Worm (Caenorhabditis elegans) whole organism, L4 larva: Measurements from ENCODE around the gene C27F2.10.

Experiments
- F44E2.7 ChIP-seq: fragments of 200-800 bp; sonication (Bioruptor generic); IDR thresholded peaks from 2 replicates; pipeline ENCODE4 v2.1.2; 2022; ENCODE audit warnings: missing genetic modification characterization, missing compliant biosample characterization
- F49E8.2 ChIP-seq: sonication (generic microtip); optimal IDR thresholded peaks from 2 replicates; lab custom pipeline; 2016; ENCODE audit warnings: missing compliant biosample characterization, mild to moderate bottlenecking, missing genetic modification characterization, borderline replicate concordance
- R02D3.7 ChIP-seq: fragments of 150-350 bp; sonication (generic microtip); optimal IDR thresholded peaks from 3 replicates; lab custom pipeline; 2014; ENCODE audit warnings: missing biosample characterization, missing genetic modification characterization
- T26A8.4 ChIP-seq: fragments of 200-800 bp; sonication (Bioruptor generic); IDR thresholded peaks from 2 replicates; pipeline ENCODE4 v1.3.6; 2022; ENCODE audit warnings: missing genetic modification characterization, missing compliant biosample characterization
- Y48G9A.11 ChIP-seq: fragments of 200-800 bp; sonication (Bioruptor generic); IDR thresholded peaks from 2 replicates; pipeline ENCODE4 v1.3.6; 2022; ENCODE audit warnings: missing genetic modification reagents, missing genetic modification characterization, missing compliant biosample characterization
- Y5F2A.4 ChIP-seq: fragments of 200-800 bp; sonication (Bioruptor generic); optimal IDR thresholded peaks from 2 replicates; lab custom pipeline; 2018; ENCODE audit warnings: mild to moderate bottlenecking, missing genetic modification characterization, missing compliant biosample characterization
- Y75B8A.6 ChIP-seq: fragments of 200-800 bp; sonication (Bioruptor generic); IDR thresholded peaks from 2 replicates; pipeline ENCODE4 v1.3.6; 2022; ENCODE audit warnings: missing genetic modification reagents, missing genetic modification characterization, missing compliant biosample characterization
- aly-2 ChIP-seq: sonication (generic microtip); optimal IDR thresholded peaks from 2 replicates; lab custom pipeline; 2018; ENCODE audit warnings: missing biosample characterization, missing genetic modification characterization
- ama-1 ChIP-seq: fragments of 150-350 bp; optimal IDR thresholded peaks from 2 replicates; lab custom pipeline; 2014; ENCODE audit warnings: inconsistent platforms, mixed read lengths
- ceh-28 ChIP-seq: fragments of 150-350 bp; optimal IDR thresholded peaks from 2 replicates; lab custom pipeline; 2014; ENCODE audit warnings: missing biosample characterization, missing genetic modification reagents, missing genetic modification characterization
- ceh-62 ChIP-seq: sonication (generic microtip); optimal IDR thresholded peaks from 2 replicates; lab custom pipeline; 2017; ENCODE audit warnings: missing biosample characterization, missing genetic modification characterization
- ceh-82 ChIP-seq: sonication (generic microtip); optimal IDR thresholded peaks from 2 replicates; lab custom pipeline; 2017; ENCODE audit warnings: missing biosample characterization, missing genetic modification characterization
- cey-2 ChIP-seq: sonication (generic microtip); optimal IDR thresholded peaks from 3 replicates; lab custom pipeline; 2017; ENCODE audit warnings: missing genetic modification characterization, mild to moderate bottlenecking, missing compliant biosample characterization, antibody characterized with exemption, borderline replicate concordance; ENCODE audit not compliant: insufficient read depth
- daf-12 ChIP-seq: fragments of 150-350 bp; optimal IDR thresholded peaks from 2 replicates; lab custom pipeline; 2014; ENCODE audit warnings: missing biosample characterization, missing genetic modification reagents, missing genetic modification characterization
- daf-19 ChIP-seq: fragments of 200-800 bp; sonication (Bioruptor generic); conservative IDR thresholded peaks from 2 replicates; pipeline ENCODE4 v1.3.6; 2022; ENCODE audit warnings: missing genetic modification characterization, missing compliant biosample characterization
- dmd-8 ChIP-seq: fragments of 200-800 bp; sonication (Bioruptor generic); IDR thresholded peaks from 2 replicates; pipeline ENCODE4 v1.3.6; 2022; ENCODE audit warnings: missing genetic modification characterization, missing compliant biosample characterization
- dpl-1 ChIP-seq: fragments of 150-350 bp; optimal IDR thresholded peaks from 2 replicates; lab custom pipeline; 2014; ENCODE audit warnings: missing biosample characterization, missing genetic modification reagents, missing genetic modification characterization
- duxl-1 ChIP-seq: sonication (generic microtip); optimal IDR thresholded peaks from 2 replicates; lab custom pipeline; 2016; ENCODE audit warnings: mild to moderate bottlenecking, missing genetic modification characterization, moderate library complexity, missing compliant biosample characterization; ENCODE audit not compliant: poor library complexity
- dve-1 ChIP-seq: sonication (generic microtip); optimal IDR thresholded peaks from 2 replicates; lab custom pipeline; 2017; ENCODE audit warnings: antibody characterized with exemption, mild to moderate bottlenecking, missing genetic modification characterization, missing compliant biosample characterization; ENCODE audit not compliant: insufficient read depth
- egl-27 ChIP-seq: sonication (generic microtip); optimal IDR thresholded peaks from 3 replicates; lab custom pipeline; 2017; ENCODE audit warnings: missing biosample characterization, missing genetic modification reagents, missing genetic modification characterization
- egl-43 ChIP-seq: fragments of 200-800 bp; sonication (Bioruptor generic); IDR thresholded peaks from 2 replicates; pipeline ENCODE4 v1.3.6; 2022; ENCODE audit warnings: missing genetic modification reagents, missing genetic modification characterization, missing compliant biosample characterization
- fkh-10 ChIP-seq: fragments of 150-350 bp; optimal IDR thresholded peaks from 2 replicates; lab custom pipeline; 2014; ENCODE audit warnings: missing biosample characterization, missing genetic modification reagents, missing genetic modification characterization
- fos-1 ChIP-seq: fragments of 150-350 bp; optimal IDR thresholded peaks from 2 replicates; lab custom pipeline; 2014; ENCODE audit warnings: missing biosample characterization, missing genetic modification characterization
- gei-8 ChIP-seq: fragments of 200-800 bp; sonication (Bioruptor generic); optimal IDR thresholded peaks from 2 replicates; lab custom pipeline; 2018; ENCODE audit warnings: mild to moderate bottlenecking, missing genetic modification characterization, missing compliant biosample characterization
- hlh-11 ChIP-seq: fragments of 200-800 bp; sonication (Bioruptor generic); optimal IDR thresholded peaks from 2 replicates; lab custom pipeline; 2018; ENCODE audit warnings: mild to moderate bottlenecking, missing genetic modification characterization, missing compliant biosample characterization
- lin-29 ChIP-seq: fragments of 200-800 bp; sonication (Bioruptor generic); IDR thresholded peaks from 2 replicates; pipeline ENCODE4 v1.3.6; 2022; ENCODE audit warnings: missing genetic modification reagents, missing genetic modification characterization, missing compliant biosample characterization
- lin-38 ChIP-seq: fragments of 200-800 bp; sonication (Bioruptor generic); IDR thresholded peaks from 2 replicates; pipeline ENCODE4 v1.3.6; 2022; ENCODE audit warnings: missing genetic modification reagents, missing genetic modification characterization, missing compliant biosample characterization
- lsy-2 ChIP-seq, 2 experiments: fragments of 150-350 bp in 1 of 2; sonication (generic microtip) in 1 of 2; optimal IDR thresholded peaks; 2 replicates each; lab custom pipeline; 2014 to 2017; ENCODE audit warnings: missing biosample characterization in 2 of 2, missing genetic modification characterization in 2 of 2
- madf-5 ChIP-seq, 2 experiments: fragments of 200-800 bp; sonication (Bioruptor generic); IDR thresholded peaks; 2 replicates each; pipeline ENCODE4 v1.3.6; 2022; ENCODE audit warnings: missing compliant biosample characterization in 2 of 2, missing genetic modification characterization in 2 of 2
- mdl-1 ChIP-seq, 2 experiments: fragments of 150-350 bp in 1 of 2; sonication (generic microtip) in 1 of 2; optimal IDR thresholded peaks; 2 replicates each; lab custom pipeline; 2014 to 2017; ENCODE audit warnings: missing biosample characterization in 2 of 2, missing genetic modification characterization in 2 of 2
- mep-1 ChIP-seq: fragments of 150-350 bp; sonication (generic microtip); optimal IDR thresholded peaks from 3 replicates; lab custom pipeline; 2014; ENCODE audit warnings: missing biosample characterization, missing genetic modification characterization
- mxl-2 ChIP-seq: fragments of 200-800 bp; sonication (Bioruptor generic); conservative IDR thresholded peaks from 2 replicates; pipeline ENCODE4 v1.3.6; 2022; ENCODE audit warnings: missing genetic modification reagents, missing genetic modification characterization, missing compliant biosample characterization
- nhr-11 ChIP-seq: fragments of 150-350 bp; optimal IDR thresholded peaks from 2 replicates; lab custom pipeline; 2014; ENCODE audit warnings: missing biosample characterization, missing genetic modification characterization
- nhr-25 ChIP-seq: sonication (generic microtip); optimal IDR thresholded peaks from 2 replicates; lab custom pipeline; 2017; ENCODE audit warnings: missing genetic modification characterization, mild to moderate bottlenecking, missing compliant biosample characterization, antibody characterized with exemption, moderate library complexity, borderline replicate concordance; ENCODE audit not compliant: insufficient read depth
- nhr-28 ChIP-seq: fragments of 150-350 bp; optimal IDR thresholded peaks from 2 replicates; lab custom pipeline; 2014; ENCODE audit warnings: missing biosample characterization, missing genetic modification characterization
- nhr-48 ChIP-seq: sonication (generic microtip); optimal IDR thresholded peaks from 2 replicates; lab custom pipeline; 2016; ENCODE audit warnings: mild to moderate bottlenecking, missing genetic modification characterization, missing compliant biosample characterization
- nhr-6 ChIP-seq: fragments of 150-350 bp; optimal IDR thresholded peaks from 2 replicates; lab custom pipeline; 2014; ENCODE audit warnings: missing biosample characterization, missing genetic modification characterization
- nhr-77 ChIP-seq: fragments of 150-350 bp; optimal IDR thresholded peaks from 2 replicates; lab custom pipeline; 2014; ENCODE audit warnings: missing biosample characterization, missing genetic modification characterization
- pqm-1 ChIP-seq: sonication (generic microtip); optimal IDR thresholded peaks from 2 replicates; lab custom pipeline; 2017; ENCODE audit warnings: missing biosample characterization, missing genetic modification characterization
- rbr-2 ChIP-seq: sonication (generic microtip); optimal IDR thresholded peaks from 2 replicates; lab custom pipeline; 2016; ENCODE audit warnings: missing genotype, missing genetic modification characterization, missing compliant biosample characterization
- skn-1 ChIP-seq: fragments of 150-350 bp; optimal IDR thresholded peaks from 2 replicates; lab custom pipeline; 2014; ENCODE audit warnings: missing biosample characterization, missing genetic modification characterization
- spr-3 ChIP-seq: fragments of 200-800 bp; sonication (Bioruptor generic); optimal IDR thresholded peaks from 2 replicates; lab custom pipeline; 2018; ENCODE audit warnings: mild to moderate bottlenecking, missing genetic modification characterization, missing compliant biosample characterization
- tra-1 ChIP-seq: fragments of 200-800 bp; sonication (Bioruptor generic); IDR thresholded peaks from 2 replicates; pipeline ENCODE4 v1.3.6; 2022; ENCODE audit warnings: missing genetic modification reagents, missing genetic modification characterization, missing compliant biosample characterization
- unc-130 ChIP-seq: sonication (generic microtip); optimal IDR thresholded peaks from 2 replicates; lab custom pipeline; 2016; ENCODE audit warnings: missing genetic modification reagents, missing genetic modification characterization, missing compliant biosample characterization
- unc-62 ChIP-seq, 3 experiments: fragments of 150-350 bp in 1 of 3; sonication (generic microtip); optimal IDR thresholded peaks in 2 of 3; peaks in 1 of 3; 1 replicate in 1 of 3; 2 replicates in 2 of 3; lab custom pipeline; 2014 to 2017; ENCODE audit warnings: missing biosample characterization in 3 of 3, missing genetic modification characterization in 3 of 3, missing genetic modification reagents in 3 of 3, missing genotype in 1 of 3
- zfp-3 ChIP-seq: fragments of 200-800 bp; sonication (Bioruptor generic); conservative IDR thresholded peaks from 2 replicates; pipeline ENCODE4 v1.3.6; 2022; ENCODE audit warnings: missing genetic modification reagents, missing genetic modification characterization, missing compliant biosample characterization
- zip-11 ChIP-seq: fragments of 200-800 bp; sonication (Bioruptor generic); IDR thresholded peaks from 2 replicates; pipeline ENCODE4 v1.3.6; 2022; ENCODE audit warnings: missing genetic modification characterization, missing compliant biosample characterization

C27F2.10 gene

DNA sequence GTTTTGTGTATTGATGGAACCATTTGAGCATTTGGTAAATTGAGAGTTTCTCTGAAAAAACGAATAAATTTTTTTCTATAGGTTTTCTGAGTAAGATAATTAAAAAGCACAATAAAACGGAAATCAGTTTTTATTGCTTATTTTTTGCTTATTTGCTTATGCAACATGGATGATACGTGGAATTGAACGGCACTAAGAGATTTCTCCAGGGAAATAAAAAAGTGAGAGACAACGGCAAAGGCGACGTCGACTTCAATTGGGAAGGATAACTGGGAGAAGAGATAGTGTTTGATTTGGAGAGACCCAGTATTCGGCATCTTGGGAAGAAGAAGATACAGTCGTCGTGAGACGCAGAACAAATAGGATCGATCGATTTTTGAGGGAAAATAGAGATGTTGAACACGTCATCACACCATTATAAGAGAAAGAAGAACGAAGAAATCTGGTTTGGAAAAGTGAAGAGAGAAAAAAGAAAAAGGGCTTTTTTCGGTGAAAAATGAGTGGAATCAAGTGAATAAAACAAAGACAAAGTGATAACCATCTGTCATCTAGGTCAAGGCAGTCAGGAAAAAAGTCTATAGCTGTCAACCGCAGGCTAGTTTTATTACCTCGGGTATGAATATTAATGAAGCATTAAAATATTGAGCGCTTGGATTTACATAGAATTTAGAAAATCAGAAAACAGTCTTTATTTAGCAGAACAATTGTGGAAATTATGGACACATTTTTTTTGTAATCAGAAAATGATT is 11.6 kb upstream of the C27F2.10 start, which contains the start of gene tmem-131 (continued):
- TF ChIP-seq R02D3.7 (tag; lab: Kevin White, UChicago) (no peak), spr-3 (no peak), nhr-28 (tag; lab: Kevin White, UChicago) (peak; percentile 53), nhr-77 (no peak), fos-1 (tag; lab: Kevin White, UChicago) (no peak), nhr-25 (tag; lab: Kevin White, UChicago) (peak; percentile 63), nhr-48 (tag; lab: Kevin White, UChicago) (peak; percentile 11), rbr-2 (tag; lab: Kevin White, UChicago) (no peak), hlh-11 (tag; lab: Kevin White, UChicago) (peak; percentile 60), dmd-8 (no peak), T26A8.4 (no peak), ama-1 (lab: Kevin White, UChicago) (no peak), dve-1 (tag; lab: Kevin White, UChicago) (peak; percentile 11), Y75B8A.6 (no peak), dpl-1 (GFP tag; lab: Kevin White, UChicago) (peak; percentile 9), lin-38 (GFP tag; lab: Robert Waterston, UW) (no peak), ceh-28 (tag; lab: Kevin White, UChicago) (peak; percentile 26), nhr-11 (tag; lab: Kevin White, UChicago) (no peak), fkh-10 (no peak), duxl-1 (tag; lab: Kevin White, UChicago) (no peak), madf-5 (GFP tag; IDR thresholded peaks at IDR 0.05; lab: Robert Waterston, UW) (no peak), daf-19 (no peak), skn-1 (tag; lab: Kevin White, UChicago) (no peak), mep-1 (no peak), ceh-62 (tag; lab: Kevin White, UChicago) (no peak), unc-62 (GFP tag; optimal IDR thresholded peaks at IDR 0.05 in 1 of 2; lab: Kevin White, UChicago) (peak in 1 of 2 experiments; percentile 90), unc-62 (tag; optimal IDR thresholded peaks at IDR 0.05; lab: Kevin White, UChicago) (no peak)

DNA sequence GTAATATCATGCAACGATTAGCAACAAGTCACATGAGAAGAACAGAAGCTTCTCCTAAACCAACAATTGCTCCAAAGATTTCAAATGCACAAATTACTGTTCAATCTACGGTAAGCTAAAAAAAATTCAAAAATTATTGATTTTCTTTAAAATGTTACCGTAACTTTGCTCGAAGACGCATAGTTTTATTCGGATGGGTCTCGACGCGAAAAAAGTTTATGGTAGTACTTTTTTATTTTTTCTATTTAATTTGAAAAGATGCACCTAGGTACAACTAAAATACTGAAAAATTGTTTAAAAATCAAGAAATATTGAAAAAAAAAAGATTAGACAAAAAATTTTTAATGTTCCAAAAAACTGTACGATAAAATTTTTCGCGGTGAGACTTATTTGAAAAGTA is 968 bp upstream of the C27F2.10 start:
- TF ChIP-seq spr-3 = no peak
- no peak for TF ChIP-seq cey-2 (tag; lab: Kevin White, UChicago)
- TF ChIP-seq F44E2.7 = no peak
- TF ChIP-seq lsy-2 (tag; optimal IDR thresholded peaks at IDR 0.05; lab: Kevin White, UChicago) = peak in 1 of 2 experiments; percentile 4
- TF ChIP-seq zfp-3 (GFP tag; lab: Robert Waterston, UW) = no peak
- TF ChIP-seq pqm-1 (tag; lab: Kevin White, UChicago) = no peak
- no peak for TF ChIP-seq Y5F2A.4 (GFP tag; lab: Kevin White, UChicago)
- TF ChIP-seq dmd-8 = no peak
- TF ChIP-seq nhr-6 (tag; lab: Kevin White, UChicago) = no peak

DNA sequence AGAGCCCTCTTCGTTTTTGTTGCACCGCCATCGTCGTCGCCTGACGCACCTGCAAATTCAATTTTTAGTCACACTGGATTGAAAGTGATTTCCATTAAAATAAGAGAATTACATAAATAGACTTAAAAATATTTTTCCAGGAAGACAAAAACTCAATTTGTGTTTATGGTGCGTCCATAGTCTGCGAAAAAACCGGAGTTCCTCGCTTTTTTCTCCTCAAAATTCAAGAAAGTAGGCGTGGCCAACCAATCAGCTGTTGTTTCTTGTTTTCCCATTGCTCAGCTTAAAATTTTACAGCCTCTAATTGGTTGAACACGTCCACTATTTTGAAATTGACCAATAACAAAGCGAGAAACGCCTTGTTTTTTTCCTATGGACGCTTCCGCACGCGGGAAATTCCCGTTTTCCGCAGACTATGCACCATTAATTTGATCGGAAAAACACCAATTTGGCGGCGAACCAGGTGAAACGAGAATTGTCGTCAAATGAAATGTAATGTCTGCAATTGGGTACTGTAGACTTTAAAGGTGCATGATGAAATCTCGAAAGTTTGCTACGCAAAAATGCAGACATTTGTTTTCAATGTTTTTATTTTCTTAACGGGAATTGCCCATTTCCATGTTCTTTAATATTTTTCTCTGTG is 2.1 kb downstream of the C27F2.10 start, which contains the start of gene C27F2.7:
C27F2.7 (minus strand) TSS at position 51 of the 643 bp plus-strand sequence.
- no peak for TF ChIP-seq duxl-1 (tag; lab: Kevin White, UChicago)
- TF ChIP-seq unc-130 (GFP tag; lab: Kevin White, UChicago) = peak; percentile 41
- TF ChIP-seq egl-27 (tag; lab: Kevin White, UChicago) = no peak
- TF ChIP-seq tra-1 (GFP tag; lab: Robert Waterston, UW) = no peak
- TF ChIP-seq aly-2 (tag; lab: Kevin White, UChicago) = no peak
- TF ChIP-seq F49E8.2 (tag; lab: Kevin White, UChicago) = peak; percentile 11
- TF ChIP-seq egl-43 (GFP tag; lab: Robert Waterston, UW) = no peak
- no peak for TF ChIP-seq ceh-28 (tag; lab: Kevin White, UChicago)
- TF ChIP-seq skn-1 (tag; lab: Kevin White, UChicago) = no peak
- TF ChIP-seq zip-11 (GFP tag; lab: Robert Waterston, UW) = no peak
- TF ChIP-seq mxl-2 (GFP tag; lab: Robert Waterston, UW) = no peak
- TF ChIP-seq F44E2.7 = no peak
- TF ChIP-seq ceh-82 (tag; lab: Kevin White, UChicago) = no peak
- no peak for TF ChIP-seq lin-29
- no peak for TF ChIP-seq daf-12 (tag; lab: Kevin White, UChicago)
- no peak for TF ChIP-seq gei-8 (GFP tag; lab: Kevin White, UChicago)
- no peak for TF ChIP-seq mdl-1 (tag; optimal IDR thresholded peaks at IDR 0.05; lab: Kevin White, UChicago)
- peak; percentile 35; the same call in 1 of the 2 replicates for TF ChIP-seq Y48G9A.11 (GFP tag; lab: Robert Waterston, UW)
